Worm (Caenorhabditis elegans) whole organism, late embryonic: ENCODE data around the gene rpl-36.

Source experiments
- Y22D7AL.16 ChIP-seq: sonication (generic microtip); optimal IDR thresholded peaks from 2 replicates; lab custom pipeline; 2016; ENCODE audit warnings: missing genetic modification characterization, missing compliant biosample characterization
- ahr-1 ChIP-seq: sonication (generic microtip); optimal IDR thresholded peaks from 2 replicates; lab custom pipeline; 2016; ENCODE audit warnings: missing genetic modification characterization, missing compliant biosample characterization
- ama-1 ChIP-seq: fragments of 150-350 bp; optimal IDR thresholded peaks from 2 replicates; lab custom pipeline; 2014
- ceh-2 ChIP-seq: sonication (generic microtip); optimal IDR thresholded peaks from 2 replicates; lab custom pipeline; 2016; ENCODE audit warnings: missing genotype, missing genetic modification characterization, missing compliant biosample characterization
- ceh-22 ChIP-seq: sonication (generic microtip); optimal IDR thresholded peaks from 2 replicates; lab custom pipeline; 2017; ENCODE audit warnings: missing biosample characterization, missing genetic modification characterization
- ceh-30 ChIP-seq: fragments of 150-350 bp; optimal IDR thresholded peaks from 2 replicates; lab custom pipeline; 2014; ENCODE audit warnings: missing biosample characterization, missing genetic modification characterization
- ceh-34 ChIP-seq: sonication (generic microtip); optimal IDR thresholded peaks from 2 replicates; lab custom pipeline; 2016; ENCODE audit warnings: mild to moderate bottlenecking, missing genetic modification characterization, missing compliant biosample characterization
- ceh-48 ChIP-seq: sonication (generic microtip); optimal IDR thresholded peaks from 2 replicates; lab custom pipeline; 2016; ENCODE audit warnings: missing genetic modification characterization, inconsistent platforms, missing compliant biosample characterization
- ceh-6 ChIP-seq: fragments of 200-800 bp; sonication (Bioruptor generic); optimal IDR thresholded peaks from 2 replicates; lab custom pipeline; 2018; ENCODE audit warnings: mild to moderate bottlenecking, missing genetic modification characterization, missing compliant biosample characterization
- ceh-9 ChIP-seq: sonication (generic microtip); optimal IDR thresholded peaks from 2 replicates; lab custom pipeline; 2016; ENCODE audit warnings: mild to moderate bottlenecking, missing genetic modification characterization, inconsistent platforms, missing compliant biosample characterization
- che-1 ChIP-seq: sonication (generic microtip); optimal IDR thresholded peaks from 2 replicates; lab custom pipeline; 2016; ENCODE audit warnings: mild to moderate bottlenecking, missing genetic modification characterization, missing compliant biosample characterization
- dve-1 ChIP-seq: sonication (generic microtip); optimal IDR thresholded peaks from 2 replicates; lab custom pipeline; 2017; ENCODE audit warnings: antibody characterized with exemption, mild to moderate bottlenecking, missing genetic modification characterization, missing compliant biosample characterization
- elt-2 ChIP-seq: sonication (generic microtip); optimal IDR thresholded peaks from 2 replicates; lab custom pipeline; 2016; ENCODE audit warnings: missing genetic modification reagents, missing genetic modification characterization, missing compliant biosample characterization
- eyg-1 ChIP-seq: sonication (generic microtip); optimal IDR thresholded peaks from 2 replicates; lab custom pipeline; 2016; ENCODE audit warnings: missing genotype, missing genetic modification characterization, missing compliant biosample characterization
- fax-1 ChIP-seq: sonication (generic microtip); optimal IDR thresholded peaks from 2 replicates; lab custom pipeline; 2016; ENCODE audit warnings: missing genotype, missing genetic modification characterization, missing compliant biosample characterization
- gmeb-2 ChIP-seq: sonication (generic microtip); optimal IDR thresholded peaks from 2 replicates; lab custom pipeline; 2016; ENCODE audit warnings: missing genetic modification characterization, inconsistent platforms, missing compliant biosample characterization
- hlh-6 ChIP-seq: sonication (generic microtip); optimal IDR thresholded peaks from 2 replicates; lab custom pipeline; 2016; ENCODE audit warnings: missing genotype, missing genetic modification characterization, missing compliant biosample characterization
- hlh-8 ChIP-seq: sonication (generic microtip); optimal IDR thresholded peaks from 2 replicates; lab custom pipeline; 2016; ENCODE audit warnings: missing genotype, missing genetic modification characterization, missing compliant biosample characterization
- lim-6 ChIP-seq: sonication (generic microtip); optimal IDR thresholded peaks from 2 replicates; lab custom pipeline; 2016; ENCODE audit warnings: missing genetic modification characterization, missing compliant biosample characterization
- npax-4 ChIP-seq: sonication (generic microtip); optimal IDR thresholded peaks from 2 replicates; lab custom pipeline; 2016; ENCODE audit warnings: missing genetic modification characterization, missing compliant biosample characterization
- odd-2 ChIP-seq: sonication (generic microtip); optimal IDR thresholded peaks from 2 replicates; lab custom pipeline; 2017; ENCODE audit warnings: antibody characterized with exemption, mild to moderate bottlenecking, missing genetic modification characterization, missing compliant biosample characterization
- pag-3 ChIP-seq: sonication (generic microtip); optimal IDR thresholded peaks from 2 replicates; lab custom pipeline; 2016; ENCODE audit warnings: missing compliant biosample characterization, missing genetic modification characterization, borderline replicate concordance
- sox-2 ChIP-seq: fragments of 200-800 bp; sonication (Bioruptor generic); IDR thresholded peaks from 2 replicates; pipeline ENCODE4 v1.3.6; 2022; ENCODE audit warnings: missing genetic modification reagents, missing genetic modification characterization, missing compliant biosample characterization
- syd-9 ChIP-seq: sonication (generic microtip); optimal IDR thresholded peaks from 2 replicates; lab custom pipeline; 2016; ENCODE audit warnings: mild to moderate bottlenecking, missing genetic modification characterization, moderate library complexity, missing compliant biosample characterization
- tbx-7 ChIP-seq: sonication (generic microtip); optimal IDR thresholded peaks from 2 replicates; lab custom pipeline; 2016; ENCODE audit warnings: missing genotype, missing genetic modification characterization, missing compliant biosample characterization
- unc-3 ChIP-seq, 2 experiments: fragments of 200-800 bp in 1 of 2; sonication (Bioruptor generic) in 1 of 2; sonication (generic microtip) in 1 of 2; conservative IDR thresholded peaks in 1 of 2; optimal IDR thresholded peaks in 1 of 2; 2 replicates each; pipeline versions ENCODE4 v1.3.6 to Lab custom; 2016 to 2022; ENCODE audit warnings: missing compliant biosample characterization in 2 of 2, missing genetic modification characterization in 2 of 2, missing genetic modification reagents in 1 of 2
- ztf-16 ChIP-seq: sonication (generic microtip); optimal IDR thresholded peaks from 2 replicates; lab custom pipeline; 2017; ENCODE audit warnings: missing genetic modification characterization, missing compliant biosample characterization

rpl-36 gene

ce11 chrIII:7221103-7221502, 41.1 kb downstream of the rpl-36 start:
- TF ChIP-seq ceh-9 (tag; lab: Kevin White, UChicago) (no peak), ceh-22 (tag; lab: Kevin White, UChicago) (no peak), hlh-6 (tag; lab: Kevin White, UChicago) (no peak), eyg-1 (tag; lab: Kevin White, UChicago) (no peak), ceh-48 (tag; lab: Kevin White, UChicago) (no peak), ztf-16 (no peak), ama-1 (lab: Kevin White, UChicago) (no peak), tbx-7 (tag; lab: Kevin White, UChicago) (no peak), syd-9 (tag; lab: Kevin White, UChicago) (no peak), ahr-1 (no peak)

DNA sequence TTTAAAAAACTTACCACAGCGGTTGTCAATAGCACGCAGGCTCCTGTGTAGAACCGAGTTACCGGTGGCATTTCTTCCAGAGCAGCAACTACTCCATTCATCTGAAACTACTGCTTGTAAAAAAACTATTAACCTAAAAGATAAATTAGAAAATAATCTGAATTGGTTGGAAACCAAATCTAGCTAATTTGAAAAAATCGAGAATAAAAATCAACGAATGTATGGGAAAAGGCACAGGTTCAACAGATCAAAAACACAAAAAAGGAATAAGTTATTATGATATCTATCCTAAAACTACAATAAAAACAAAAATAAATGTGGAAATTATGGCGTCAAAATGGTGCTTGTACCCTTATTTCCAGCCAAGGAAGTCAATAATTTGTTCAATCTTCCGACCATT, 43.0 kb downstream of the rpl-36 start, which contains the start of gene der-2:
Gene der-2 (minus strand): TSS at position 101 of the 400 bp plus-strand sequence.
- no peak for TF ChIP-seq dve-1 (tag; lab: Kevin White, UChicago)

DNA sequence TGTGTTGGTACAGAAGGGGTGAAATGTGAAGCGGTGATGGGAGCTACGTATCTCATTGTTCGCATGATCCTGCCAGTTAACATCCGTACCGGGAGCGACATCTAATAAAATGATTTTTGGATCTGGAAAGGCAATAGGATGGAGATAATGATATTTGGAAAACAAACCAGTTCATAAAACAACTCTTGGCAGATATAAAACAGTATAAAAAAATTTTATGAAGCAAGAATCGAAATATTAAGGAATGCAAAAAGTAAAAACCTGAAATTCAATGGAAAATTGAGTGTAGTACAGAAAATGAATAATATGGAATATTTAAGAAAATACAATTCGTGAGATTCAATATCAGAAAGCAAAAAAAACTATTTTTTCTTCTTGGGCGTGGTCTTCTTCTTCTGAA, 46.6 kb downstream of the rpl-36 start, which contains the start of gene hsp-75:
Gene hsp-75 (minus strand): TSS at position 101 of the 400 bp plus-strand sequence.
- TF ChIP-seq fax-1 (tag; lab: Kevin White, UChicago) (no peak), syd-9 (tag; lab: Kevin White, UChicago) (no peak), ceh-48 (tag; lab: Kevin White, UChicago) (no peak), ceh-34 (tag; lab: Kevin White, UChicago) (no peak), tbx-7 (tag; lab: Kevin White, UChicago) (no peak), pag-3 (tag; lab: Kevin White, UChicago) (no peak), elt-2 (tag; lab: Kevin White, UChicago) (no peak), che-1 (tag; lab: Kevin White, UChicago) (no peak), sox-2 (GFP tag; lab: Robert Waterston, UW) (no peak), ztf-16 (no peak), gmeb-2 (tag; lab: Kevin White, UChicago) (no peak), ceh-30 (tag; lab: Kevin White, UChicago) (no peak), ceh-22 (tag; lab: Kevin White, UChicago) (no peak), unc-3 (GFP tag; conservative IDR thresholded peaks at IDR 0.05; lab: Robert Waterston, UW) (no peak), unc-3 (tag; optimal IDR thresholded peaks at IDR 0.05; lab: Kevin White, UChicago) (no peak), odd-2 (tag; lab: Kevin White, UChicago) (no peak)
- TF ChIP-seq, all 69 proteins: peak for 0

ce11 chrIII:7229687-7230086, 49.6 kb downstream of the rpl-36 start, which contains the start of gene R151.8:
Gene R151.8 (minus strand): TSS chrIII:7229787.
- TF ChIP-seq hlh-8 (tag; lab: Kevin White, UChicago) (no peak), lim-6 (tag; lab: Kevin White, UChicago) (no peak), ceh-6 (GFP tag; lab: Kevin White, UChicago) (no peak), npax-4 (tag; lab: Kevin White, UChicago) (no peak), ceh-9 (tag; lab: Kevin White, UChicago) (no peak), Y22D7AL.16 (tag; lab: Kevin White, UChicago) (no peak), ceh-2 (tag; lab: Kevin White, UChicago) (no peak)
- TF ChIP-seq, all 69 proteins: peak for 0
